Fruit fly (Drosophila melanogaster): Measurements from ENCODE around the gene CG15890.

DNA sequence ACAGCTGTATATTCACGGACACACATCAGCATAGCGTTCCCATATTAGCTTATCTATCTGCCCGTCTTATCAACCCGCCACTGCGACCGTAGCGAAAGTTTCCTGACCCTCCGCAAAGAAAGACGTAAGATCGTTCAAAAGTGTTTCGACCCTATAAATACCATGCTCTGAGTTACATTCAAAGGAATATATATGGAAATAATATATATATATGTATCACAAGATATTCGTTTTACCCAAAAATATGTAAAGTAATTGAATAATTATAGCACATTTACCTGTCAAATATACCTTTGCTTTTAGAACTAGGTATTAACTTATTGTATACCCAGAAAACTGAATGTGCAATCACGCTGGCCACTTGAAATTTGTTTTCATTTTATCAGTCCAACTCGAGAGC is 44.8 kb upstream of the CG15890 start:
- no peak for TF ChIP-seq CTCF (optimal IDR thresholded peaks at IDR 0.05)
- TF ChIP-seq CG8478 (optimal IDR thresholded peaks at IDR 0.05): no peak

Measured in S2 (cell line).